Worm (Caenorhabditis elegans): Measurements from ENCODE around the gene F28C6.5.

- TF ChIP-seq ama-1 (optimal IDR thresholded peaks at IDR 0.05), result no peak
- no peak for TF ChIP-seq ceh-36 (tag; optimal IDR thresholded peaks at IDR 0.05)
- TF ChIP-seq hnd-1 (tag; optimal IDR thresholded peaks at IDR 0.05), result no peak
- TF ChIP-seq B0310.2 (tag; optimal IDR thresholded peaks at IDR 0.05), result no peak
- TF ChIP-seq tbx-37 (GFP tag; conservative IDR thresholded peaks at IDR 0.05), result no peak
Observed at ce11 chrII:8551100-8551499, 48.2 kb upstream of the F28C6.5 start.
